ENCODE assay signal across 1 fruit fly cellular context in the genomic region with DNA sequence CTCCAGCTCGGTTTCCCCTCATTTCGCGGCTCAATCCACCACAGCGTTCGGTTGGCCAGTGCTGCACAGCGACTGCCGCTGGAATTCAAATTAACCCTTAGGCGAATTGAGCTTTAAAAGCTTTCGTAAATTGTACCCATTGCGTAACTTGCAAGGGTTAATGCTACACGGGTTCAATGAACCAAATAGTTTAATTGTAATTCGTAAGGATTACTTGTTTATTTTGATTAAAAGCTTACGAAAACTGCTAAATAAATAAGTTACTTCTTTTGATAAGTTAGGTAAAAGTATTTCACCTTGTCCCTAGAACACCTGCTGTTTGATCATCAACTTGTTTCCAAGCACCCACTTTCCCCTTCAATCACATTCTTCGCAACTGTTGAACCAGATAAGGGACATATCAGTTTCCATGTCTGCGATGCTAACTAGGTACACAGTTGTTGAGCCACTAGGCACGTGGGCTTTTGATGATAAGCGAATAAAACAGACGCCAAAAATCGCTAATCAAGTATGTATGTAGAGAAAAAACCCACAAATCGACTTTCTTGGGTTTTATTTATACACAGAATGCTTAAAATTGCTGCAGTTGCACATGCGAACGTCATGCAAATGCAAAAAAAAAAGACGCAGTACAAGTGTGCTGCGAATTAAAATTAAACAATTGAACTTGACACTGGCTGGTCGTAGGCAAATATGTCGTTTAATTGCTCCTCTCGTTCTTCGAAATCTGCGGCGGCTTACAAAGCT.
TF ChIP-seq lines count a peak whose summit lies in the region.

Gene Pfas, minus strand, starts transcription at position 79 of the 747 bp plus-strand sequence.

TF ChIP-seq in whole organism, embryonic, 481 proteins besides CTCF, POLR2A, EP300 and RAD21 (continued from another document and continues in another):
- TF ChIP-seq dm (GFP tag; optimal IDR thresholded peaks at IDR 0.05; lab: Kevin White, UChicago) (peak; percentile 39), CG7786 (GFP tag; optimal IDR thresholded peaks at IDR 0.05; lab: Kevin White, UChicago) (peak; percentile 56), CG31224 (GFP tag; IDR thresholded peaks at IDR 0.05; lab: Robert Waterston, UW) (no peak), CG43689 (GFP tag; IDR thresholded peaks at IDR 0.05; lab: Robert Waterston, UW) (no peak), D19B (GFP tag; optimal IDR thresholded peaks at IDR 0.05; lab: Kevin White, UChicago) (no peak), CG10543 (GFP tag; optimal IDR thresholded peaks at IDR 0.05; lab: Kevin White, UChicago) (peak; percentile 60), odd (GFP tag; optimal IDR thresholded peaks at IDR 0.05; lab: Kevin White, UChicago) (no peak), bbx (GFP tag; IDR thresholded peaks at IDR 0.05; lab: Robert Waterston, UW; ENCODE audit: partially characterized antibody) (0 out of 2 replicates have a peak, but pooled peaks have one; percentile 22), Sox102F (GFP tag; optimal IDR thresholded peaks at IDR 0.05; lab: Kevin White, UChicago) (no peak), pnt (GFP tag; optimal IDR thresholded peaks at IDR 0.05; lab: Kevin White, UChicago) (peak; percentile 3), schlank (tag; optimal IDR thresholded peaks at IDR 0.05; lab: Kevin White, UChicago) (peak; percentile 45), Hand (GFP tag; optimal IDR thresholded peaks at IDR 0.05; lab: Kevin White, UChicago) (peak; percentile 23), fd64A (GFP tag; optimal IDR thresholded peaks at IDR 0.05; lab: Kevin White, UChicago) (no peak), CG7372 (GFP tag; IDR thresholded peaks at IDR 0.05; lab: Robert Waterston, UW) (0 out of 2 replicates have a peak, but pooled peaks have one; percentile 26), wdn (GFP tag; IDR thresholded peaks at IDR 0.05; lab: Robert Waterston, UW) (no peak), CHES-1-like (GFP tag; optimal IDR thresholded peaks at IDR 0.05; lab: Kevin White, UChicago) (peak; percentile 72), PHDP (tag; optimal IDR thresholded peaks at IDR 0.05; lab: Kevin White, UChicago) (peak; percentile 66), D (optimal IDR thresholded peaks at IDR 0.05; lab: Kevin White, UChicago) (no peak), D (GFP tag; optimal IDR thresholded peaks at IDR 0.05; lab: Kevin White, UChicago) (no peak), z (GFP tag; IDR thresholded peaks at IDR 0.05; lab: Robert Waterston, UW) (no peak), gro (GFP tag; optimal IDR thresholded peaks at IDR 0.05; lab: Kevin White, UChicago) (peak; percentile 84), ewg (GFP tag; optimal IDR thresholded peaks at IDR 0.05; lab: Kevin White, UChicago) (peak; percentile 6), Fer1 (GFP tag; optimal IDR thresholded peaks at IDR 0.05; lab: Kevin White, UChicago) (peak; percentile 72), stwl (tag; optimal IDR thresholded peaks at IDR 0.05; lab: Kevin White, UChicago) (no peak), ind (GFP tag; optimal IDR thresholded peaks at IDR 0.05; lab: Kevin White, UChicago) (peak; percentile 55), pita (GFP tag; optimal IDR thresholded peaks at IDR 0.05; lab: Kevin White, UChicago) (no peak), CG7357 (GFP tag; IDR thresholded peaks at IDR 0.05; lab: Robert Waterston, UW) (no peak), chif (GFP tag; optimal IDR thresholded peaks at IDR 0.05; lab: Kevin White, UChicago) (peak in 1 of 2 experiments; percentile 7), HLH4C (GFP tag; IDR thresholded peaks at IDR 0.05; lab: Robert Waterston, UW; ENCODE audit: partially characterized antibody) (no peak), CrebB (tag; optimal IDR thresholded peaks at IDR 0.05; lab: Kevin White, UChicago) (peak; percentile 66), Dip3 (GFP tag; optimal IDR thresholded peaks at IDR 0.05; lab: Kevin White, UChicago) (peak; percentile 61), emc (GFP tag; optimal IDR thresholded peaks at IDR 0.05; lab: Kevin White, UChicago) (peak; percentile 2), dmrt99B (tag; optimal IDR thresholded peaks at IDR 0.05; lab: Kevin White, UChicago) (no peak), Lpt (GFP tag; optimal IDR thresholded peaks at IDR 0.05; lab: Kevin White, UChicago) (no peak), CG11695 (GFP tag; IDR thresholded peaks at IDR 0.05; lab: Robert Waterston, UW) (0 out of 3 replicates have a peak, but pooled peaks have one; percentile 21), CG13775 (GFP tag; optimal IDR thresholded peaks at IDR 0.05; lab: Kevin White, UChicago) (no peak), Ets97D (GFP tag; optimal IDR thresholded peaks at IDR 0.05; lab: Kevin White, UChicago) (peak; percentile 33), CG17359 (tag; optimal IDR thresholded peaks at IDR 0.05; lab: Kevin White, UChicago) (peak; percentile 22), ERR (GFP tag; optimal IDR thresholded peaks at IDR 0.05; lab: Kevin White, UChicago) (peak; percentile 46), Hsf (GFP tag; optimal IDR thresholded peaks at IDR 0.05; lab: Kevin White, UChicago) (peak; percentile 45), Oaz (GFP tag; IDR thresholded peaks at IDR 0.05; lab: Robert Waterston, UW) (no peak), Usf (GFP tag; optimal IDR thresholded peaks at IDR 0.05; lab: Kevin White, UChicago) (no peak), Meics (GFP tag; optimal IDR thresholded peaks at IDR 0.05; lab: Kevin White, UChicago) (peak; percentile 75), Adf1 (GFP tag; IDR thresholded peaks at IDR 0.05; lab: Robert Waterston, UW) (0 out of 2 replicates have a peak, but pooled peaks have one; percentile 34), CG17385 (GFP tag; optimal IDR thresholded peaks at IDR 0.05; lab: Kevin White, UChicago) (peak; percentile 26), CG2120 (GFP tag; optimal IDR thresholded peaks at IDR 0.05; lab: Kevin White, UChicago) (peak; percentile 88), Optix (GFP tag; IDR thresholded peaks at IDR 0.05; lab: Robert Waterston, UW) (no peak), YL-1 (GFP tag; optimal IDR thresholded peaks at IDR 0.05; lab: Kevin White, UChicago) (peak; percentile 65), CG1024 (GFP tag; IDR thresholded peaks at IDR 0.05; lab: Robert Waterston, UW) (no peak), CG14710 (tag; optimal IDR thresholded peaks at IDR 0.05; lab: Kevin White, UChicago) (peak; percentile 16), CG16815 (GFP tag; optimal IDR thresholded peaks at IDR 0.05; lab: Kevin White, UChicago) (no peak), Elba2 (GFP tag; optimal IDR thresholded peaks at IDR 0.05; lab: Kevin White, UChicago) (no peak), H15 (GFP tag; IDR thresholded peaks at IDR 0.05; lab: Robert Waterston, UW) (no peak), crp (GFP tag; optimal IDR thresholded peaks at IDR 0.05; lab: Kevin White, UChicago) (peak in 1 of 2 experiments; percentile 19), CG7987 (GFP tag; optimal IDR thresholded peaks at IDR 0.05; lab: Kevin White, UChicago) (peak; percentile 74), CG6654 (GFP tag; optimal IDR thresholded peaks at IDR 0.05; lab: Kevin White, UChicago) (peak; percentile 70), H2.0 (GFP tag; IDR thresholded peaks at IDR 0.05; lab: Robert Waterston, UW) (no peak), CG3065 (GFP tag; optimal IDR thresholded peaks at IDR 0.05; lab: Kevin White, UChicago) (no peak), CG4360 (GFP tag; IDR thresholded peaks at IDR 0.05; lab: Robert Waterston, UW) (no peak), Hr51 (GFP tag; optimal IDR thresholded peaks at IDR 0.05; lab: Kevin White, UChicago) (peak in 1 of 2 experiments; percentile 11), nau (GFP tag; optimal IDR thresholded peaks at IDR 0.05; lab: Kevin White, UChicago) (no peak), sima (GFP tag; optimal IDR thresholded peaks at IDR 0.05; lab: Kevin White, UChicago) (peak; percentile 3), CG12236 (GFP tag; optimal IDR thresholded peaks at IDR 0.05; lab: Kevin White, UChicago) (no peak), HLHmδ (GFP tag; optimal IDR thresholded peaks at IDR 0.05; lab: Kevin White, UChicago) (no peak), CG3995 (GFP tag; optimal IDR thresholded peaks at IDR 0.05; lab: Kevin White, UChicago) (no peak), gfzf (GFP tag; optimal IDR thresholded peaks at IDR 0.05; lab: Kevin White, UChicago) (no peak), Dip2 (GFP tag; IDR thresholded peaks at IDR 0.05; lab: Robert Waterston, UW) (no peak), Hr3 (GFP tag; optimal IDR thresholded peaks at IDR 0.05; lab: Kevin White, UChicago) (peak; percentile 13), CG13424 (tag; optimal IDR thresholded peaks at IDR 0.05; lab: Kevin White, UChicago) (peak; percentile 39), CoRest (tag; optimal IDR thresholded peaks at IDR 0.05; lab: Kevin White, UChicago) (peak; percentile 59), CG1233 (GFP tag; optimal IDR thresholded peaks at IDR 0.05; lab: Kevin White, UChicago) (peak; percentile 54), oc (tag; optimal IDR thresholded peaks at IDR 0.05; lab: Kevin White, UChicago) (peak; percentile 15), tio (GFP tag; optimal IDR thresholded peaks at IDR 0.05; lab: Kevin White, UChicago) (no peak), nmo (GFP tag; optimal IDR thresholded peaks at IDR 0.05; lab: Kevin White, UChicago) (no peak), CG3847 (GFP tag; IDR thresholded peaks at IDR 0.05; lab: Robert Waterston, UW) (peak; percentile 63), bab2 (GFP tag; optimal IDR thresholded peaks at IDR 0.05; lab: Kevin White, UChicago) (peak; percentile 5), CG1603 (tag; optimal IDR thresholded peaks at IDR 0.05; lab: Kevin White, UChicago) (peak; percentile 58), slbo (GFP tag; IDR thresholded peaks at IDR 0.05; lab: Robert Waterston, UW) (peak; percentile 65), Opbp (GFP tag; IDR thresholded peaks at IDR 0.05; lab: Robert Waterston, UW; ENCODE audit: partially characterized antibody) (no peak), HmgD (GFP tag; optimal IDR thresholded peaks at IDR 0.05; lab: Kevin White, UChicago) (peak; percentile 26), Nf-YC (tag; optimal IDR thresholded peaks at IDR 0.05; lab: Kevin White, UChicago) (peak; percentile 76), lilli (GFP tag; optimal IDR thresholded peaks at IDR 0.05; lab: Kevin White, UChicago) (peak; percentile 81), abd-A (tag; optimal IDR thresholded peaks at IDR 0.05; lab: Kevin White, UChicago) (no peak), dmrt11E (tag; optimal IDR thresholded peaks at IDR 0.05; lab: Kevin White, UChicago) (no peak), CG14860 (GFP tag; IDR thresholded peaks at IDR 0.05; lab: Robert Waterston, UW; ENCODE audit: partially characterized antibody) (no peak), CG12219 (GFP tag; optimal IDR thresholded peaks at IDR 0.05; lab: Kevin White, UChicago) (no peak), hb (GFP tag; IDR thresholded peaks at IDR 0.05; lab: Robert Waterston, UW; ENCODE audit: partially characterized antibody) (no peak), slou (GFP tag; optimal IDR thresholded peaks at IDR 0.05; lab: Kevin White, UChicago) (no peak), da (GFP tag; optimal IDR thresholded peaks at IDR 0.05; lab: Kevin White, UChicago) (no peak), ro (GFP tag; IDR thresholded peaks at IDR 0.05; lab: Robert Waterston, UW) (no peak), CG6854 (GFP tag; optimal IDR thresholded peaks at IDR 0.05; lab: Kevin White, UChicago) (no peak), CG10366 (GFP tag; IDR thresholded peaks at IDR 0.05; lab: Robert Waterston, UW) (peak; percentile 36; the same call in 1 of the 2 replicates), sqz (GFP tag; optimal IDR thresholded peaks at IDR 0.05; lab: Kevin White, UChicago) (no peak), ci (GFP tag; IDR thresholded peaks at IDR 0.05; lab: Robert Waterston, UW) (peak; percentile 78; the same call in 2 of the 3 replicates), vnd (GFP tag; IDR thresholded peaks at IDR 0.05; lab: Robert Waterston, UW; ENCODE audit: partially characterized antibody) (no peak), Antp (GFP tag; optimal IDR thresholded peaks at IDR 0.05; lab: Kevin White, UChicago) (peak; percentile 38), CG1529 (GFP tag; optimal IDR thresholded peaks at IDR 0.05; lab: Kevin White, UChicago) (no peak), HmgZ (tag; optimal IDR thresholded peaks at IDR 0.05; lab: Kevin White, UChicago) (peak; percentile 87), toy (GFP tag; IDR thresholded peaks at IDR 0.05; lab: Robert Waterston, UW) (no peak), Sin3A (optimal IDR thresholded peaks at IDR 0.05; lab: Kevin White, UChicago) (no peak), Six4 (GFP tag; optimal IDR thresholded peaks at IDR 0.05; lab: Kevin White, UChicago) (peak; percentile 30), Bteb2 (GFP tag; optimal IDR thresholded peaks at IDR 0.05; lab: Kevin White, UChicago) (peak; percentile 28), croc (GFP tag; conservative IDR thresholded peaks at IDR 0.05; lab: Robert Waterston, UW) (no peak), CG17186 (GFP tag; optimal IDR thresholded peaks at IDR 0.05; lab: Kevin White, UChicago) (no peak), Camta (GFP tag; optimal IDR thresholded peaks at IDR 0.05; lab: Kevin White, UChicago) (peak; percentile 52), gce (GFP tag; IDR thresholded peaks at IDR 0.05; lab: Robert Waterston, UW) (0 out of 3 replicates have a peak, but pooled peaks have one; percentile 30), onecut (GFP tag; IDR thresholded peaks at IDR 0.05; lab: Robert Waterston, UW) (peak; percentile 43; the same call in 1 of the 2 replicates), hth (optimal IDR thresholded peaks at IDR 0.05; lab: Kevin White, UChicago) (no peak), Lhr (GFP tag; optimal IDR thresholded peaks at IDR 0.05; lab: Kevin White, UChicago) (no peak), CG12071 (GFP tag; optimal IDR thresholded peaks at IDR 0.05; lab: Kevin White, UChicago) (peak; percentile 31), tap (tag; optimal IDR thresholded peaks at IDR 0.05; lab: Kevin White, UChicago) (no peak), CG11560 (tag; IDR thresholded peaks at IDR 0.05; lab: Robert Waterston, UW) (no peak), CG7556 (GFP tag; optimal IDR thresholded peaks at IDR 0.05; lab: Kevin White, UChicago) (peak; percentile 42), twi (tag; optimal IDR thresholded peaks at IDR 0.05; lab: Kevin White, UChicago) (no peak), vvl (GFP tag; IDR thresholded peaks at IDR 0.05; lab: Robert Waterston, UW) (peak; percentile 47; the same call in 1 of the 2 replicates), gsb (GFP tag; IDR thresholded peaks at IDR 0.05; lab: Robert Waterston, UW) (no peak), gsb-n (tag; optimal IDR thresholded peaks at IDR 0.05; lab: Kevin White, UChicago) (no peak), Rfx (GFP tag; IDR thresholded peaks at IDR 0.05; lab: Robert Waterston, UW) (peak; percentile 77), Hey (tag; optimal IDR thresholded peaks at IDR 0.05; lab: Kevin White, UChicago) (peak; percentile 35), E2f2 (GFP tag; IDR thresholded peaks at IDR 0.05; lab: Robert Waterston, UW) (peak; percentile 82), Blimp-1 (GFP tag; optimal IDR thresholded peaks at IDR 0.05; lab: Kevin White, UChicago) (peak; percentile 62), CG4424 (GFP tag; optimal IDR thresholded peaks at IDR 0.05; lab: Kevin White, UChicago) (peak; percentile 58), CG6765 (GFP tag; optimal IDR thresholded peaks at IDR 0.05; lab: Kevin White, UChicago) (peak; percentile 46)
